Worm (Caenorhabditis elegans) whole organism, L4 larva: ENCODE results near the gene F52H2.3.

ENCODE experiments used
- ZK337.2 ChIP-seq: fragments of 200-800 bp; sonication (Bioruptor generic); IDR thresholded peaks from 2 replicates; pipeline ENCODE4 v1.3.6; 2022; ENCODE audit warnings: missing genetic modification reagents, missing genetic modification characterization, missing compliant biosample characterization
- egl-27 ChIP-seq: sonication (generic microtip); optimal IDR thresholded peaks from 3 replicates; lab custom pipeline; 2017; ENCODE audit warnings: missing biosample characterization, missing genetic modification reagents, missing genetic modification characterization
- nhr-11 ChIP-seq: fragments of 150-350 bp; optimal IDR thresholded peaks from 2 replicates; lab custom pipeline; 2014; ENCODE audit warnings: missing biosample characterization, missing genetic modification characterization
- nhr-77 ChIP-seq: fragments of 150-350 bp; optimal IDR thresholded peaks from 2 replicates; lab custom pipeline; 2014; ENCODE audit warnings: missing biosample characterization, missing genetic modification characterization
- unc-39 ChIP-seq: sonication (generic microtip); optimal IDR thresholded peaks from 2 replicates; lab custom pipeline; 2017; ENCODE audit warnings: missing biosample characterization, missing genetic modification characterization
- zag-1 ChIP-seq: fragments of 150-350 bp; optimal IDR thresholded peaks from 2 replicates; lab custom pipeline; 2014; ENCODE audit warnings: missing biosample characterization, missing genetic modification characterization

- TF ChIP-seq zag-1 (tag; lab: Kevin White, UChicago) (no peak), nhr-11 (tag; lab: Kevin White, UChicago) (no peak), nhr-77 (tag; lab: Kevin White, UChicago) (no peak), egl-27 (tag; lab: Kevin White, UChicago) (no peak), unc-39 (no peak), ZK337.2 (GFP tag; lab: Robert Waterston, UW) (no peak)
Measured at ce11 chrX:2532357-2532756, 8.5 kb downstream of the F52H2.3 start, which contains the start of gene tbc-12.
